Worm (Caenorhabditis elegans) whole organism, L4 larva: ENCODE measurements around the gene C25E10.16.

Experiments used
- D1046.2 ChIP-seq: fragments of 200-800 bp; sonication (Bioruptor generic); IDR thresholded peaks from 2 replicates; pipeline ENCODE4 v1.3.6; 2022; ENCODE audit warnings: missing genetic modification characterization, missing compliant biosample characterization
- F37D6.2 ChIP-seq: sonication (generic microtip); optimal IDR thresholded peaks from 2 replicates; lab custom pipeline; 2016; ENCODE audit warnings: mild to moderate bottlenecking, missing genetic modification characterization, missing compliant biosample characterization
- F44E2.7 ChIP-seq: fragments of 200-800 bp; sonication (Bioruptor generic); IDR thresholded peaks from 2 replicates; pipeline ENCODE4 v2.1.2; 2022; ENCODE audit warnings: missing genetic modification characterization, missing compliant biosample characterization
- ZK337.2 ChIP-seq: fragments of 200-800 bp; sonication (Bioruptor generic); IDR thresholded peaks from 2 replicates; pipeline ENCODE4 v1.3.6; 2022; ENCODE audit warnings: missing genetic modification reagents, missing genetic modification characterization, missing compliant biosample characterization
- aha-1 ChIP-seq: fragments of 150-350 bp; peaks from one replicate; lab custom pipeline; 2014; ENCODE audit warnings: missing biosample characterization, missing genetic modification characterization
- aly-2 ChIP-seq: sonication (generic microtip); optimal IDR thresholded peaks from 2 replicates; lab custom pipeline; 2018; ENCODE audit warnings: missing biosample characterization, missing genetic modification characterization
- ceh-20 ChIP-seq: fragments of 200-800 bp; sonication (Bioruptor generic); IDR thresholded peaks from 2 replicates; pipeline ENCODE4 v1.3.6; 2022; ENCODE audit warnings: missing genetic modification reagents, missing genetic modification characterization, missing compliant biosample characterization
- ceh-28 ChIP-seq: fragments of 150-350 bp; optimal IDR thresholded peaks from 2 replicates; lab custom pipeline; 2014; ENCODE audit warnings: missing biosample characterization, missing genetic modification reagents, missing genetic modification characterization
- ceh-32 ChIP-seq: sonication (generic microtip); optimal IDR thresholded peaks from 2 replicates; lab custom pipeline; 2016; ENCODE audit warnings: mild to moderate bottlenecking, missing genetic modification characterization, missing compliant biosample characterization; ENCODE audit not compliant: poor library complexity
- ceh-62 ChIP-seq: sonication (generic microtip); optimal IDR thresholded peaks from 2 replicates; lab custom pipeline; 2017; ENCODE audit warnings: missing biosample characterization, missing genetic modification characterization
- daf-12 ChIP-seq: fragments of 150-350 bp; optimal IDR thresholded peaks from 2 replicates; lab custom pipeline; 2014; ENCODE audit warnings: missing biosample characterization, missing genetic modification reagents, missing genetic modification characterization
- daf-16 ChIP-seq, 3 experiments: sonication (generic microtip); optimal IDR thresholded peaks; 2 replicates each; lab custom pipeline; 2016 to 2017; ENCODE audit warnings: missing genetic modification characterization in 3 of 3, missing genetic modification reagents in 3 of 3, mild to moderate bottlenecking in 2 of 3, missing compliant biosample characterization in 2 of 3, missing biosample characterization in 1 of 3, moderate library complexity in 1 of 3
- dmd-6 ChIP-seq: fragments of 200-800 bp; sonication (Bioruptor generic); IDR thresholded peaks from 2 replicates; pipeline ENCODE4 v1.3.6; 2022; ENCODE audit warnings: missing genetic modification reagents, missing genetic modification characterization, missing compliant biosample characterization
- duxl-1 ChIP-seq: sonication (generic microtip); optimal IDR thresholded peaks from 2 replicates; lab custom pipeline; 2016; ENCODE audit warnings: mild to moderate bottlenecking, missing genetic modification characterization, moderate library complexity, missing compliant biosample characterization; ENCODE audit not compliant: poor library complexity
- dve-1 ChIP-seq: sonication (generic microtip); optimal IDR thresholded peaks from 2 replicates; lab custom pipeline; 2017; ENCODE audit warnings: antibody characterized with exemption, mild to moderate bottlenecking, missing genetic modification characterization, missing compliant biosample characterization; ENCODE audit not compliant: insufficient read depth
- egl-27 ChIP-seq: sonication (generic microtip); optimal IDR thresholded peaks from 3 replicates; lab custom pipeline; 2017; ENCODE audit warnings: missing biosample characterization, missing genetic modification reagents, missing genetic modification characterization
- hmg-1.1 ChIP-seq: fragments of 200-800 bp; sonication (Bioruptor generic); IDR thresholded peaks from 2 replicates; pipeline ENCODE4 v1.3.6; 2022; ENCODE audit warnings: missing genetic modification reagents, missing genetic modification characterization, missing compliant biosample characterization
- lin-1 ChIP-seq: fragments of 200-800 bp; sonication (Bioruptor generic); IDR thresholded peaks from 2 replicates; pipeline ENCODE4 v1.3.6; 2022; ENCODE audit warnings: missing genetic modification reagents, missing genetic modification characterization, missing compliant biosample characterization
- lin-13 ChIP-seq: fragments of 150-350 bp; optimal IDR thresholded peaks from 2 replicates; lab custom pipeline; 2014; ENCODE audit warnings: missing biosample characterization, missing genetic modification reagents, missing genetic modification characterization
- lin-29 ChIP-seq: fragments of 200-800 bp; sonication (Bioruptor generic); IDR thresholded peaks from 2 replicates; pipeline ENCODE4 v1.3.6; 2022; ENCODE audit warnings: missing genetic modification reagents, missing genetic modification characterization, missing compliant biosample characterization
- lin-38 ChIP-seq: fragments of 200-800 bp; sonication (Bioruptor generic); IDR thresholded peaks from 2 replicates; pipeline ENCODE4 v1.3.6; 2022; ENCODE audit warnings: missing genetic modification reagents, missing genetic modification characterization, missing compliant biosample characterization
- lsy-2 ChIP-seq, 2 experiments: fragments of 150-350 bp in 1 of 2; sonication (generic microtip) in 1 of 2; optimal IDR thresholded peaks; 2 replicates each; lab custom pipeline; 2014 to 2017; ENCODE audit warnings: missing biosample characterization in 2 of 2, missing genetic modification characterization in 2 of 2
- madf-5 ChIP-seq, 2 experiments: fragments of 200-800 bp; sonication (Bioruptor generic); IDR thresholded peaks; 2 replicates each; pipeline ENCODE4 v1.3.6; 2022; ENCODE audit warnings: missing compliant biosample characterization in 2 of 2, missing genetic modification characterization in 2 of 2
- mdl-1 ChIP-seq, 2 experiments: fragments of 150-350 bp in 1 of 2; sonication (generic microtip) in 1 of 2; optimal IDR thresholded peaks; 2 replicates each; lab custom pipeline; 2014 to 2017; ENCODE audit warnings: missing biosample characterization in 2 of 2, missing genetic modification characterization in 2 of 2
- mdt-29 ChIP-seq: fragments of 200-800 bp; sonication (Bioruptor generic); IDR thresholded peaks from 2 replicates; pipeline ENCODE4 v1.3.6; 2022; ENCODE audit warnings: missing genetic modification reagents, missing genetic modification characterization, missing compliant biosample characterization
- mep-1 ChIP-seq: fragments of 150-350 bp; sonication (generic microtip); optimal IDR thresholded peaks from 3 replicates; lab custom pipeline; 2014; ENCODE audit warnings: missing biosample characterization, missing genetic modification characterization
- mxl-2 ChIP-seq: fragments of 200-800 bp; sonication (Bioruptor generic); conservative IDR thresholded peaks from 2 replicates; pipeline ENCODE4 v1.3.6; 2022; ENCODE audit warnings: missing genetic modification reagents, missing genetic modification characterization, missing compliant biosample characterization
- nhr-11 ChIP-seq: fragments of 150-350 bp; optimal IDR thresholded peaks from 2 replicates; lab custom pipeline; 2014; ENCODE audit warnings: missing biosample characterization, missing genetic modification characterization
- nhr-111 ChIP-seq: fragments of 200-800 bp; sonication (Bioruptor generic); optimal IDR thresholded peaks from 2 replicates; lab custom pipeline; 2018; ENCODE audit warnings: mild to moderate bottlenecking, missing genetic modification characterization, missing compliant biosample characterization
- nhr-237 ChIP-seq: sonication (generic microtip); optimal IDR thresholded peaks from 2 replicates; lab custom pipeline; 2017; ENCODE audit warnings: missing biosample characterization, missing genetic modification characterization
- nhr-25 ChIP-seq: sonication (generic microtip); optimal IDR thresholded peaks from 2 replicates; lab custom pipeline; 2017; ENCODE audit warnings: missing genetic modification characterization, mild to moderate bottlenecking, missing compliant biosample characterization, antibody characterized with exemption, moderate library complexity, borderline replicate concordance; ENCODE audit not compliant: insufficient read depth
- nhr-77 ChIP-seq: fragments of 150-350 bp; optimal IDR thresholded peaks from 2 replicates; lab custom pipeline; 2014; ENCODE audit warnings: missing biosample characterization, missing genetic modification characterization
- pqm-1 ChIP-seq: sonication (generic microtip); optimal IDR thresholded peaks from 2 replicates; lab custom pipeline; 2017; ENCODE audit warnings: missing biosample characterization, missing genetic modification characterization
- rbr-2 ChIP-seq: sonication (generic microtip); optimal IDR thresholded peaks from 2 replicates; lab custom pipeline; 2016; ENCODE audit warnings: missing genotype, missing genetic modification characterization, missing compliant biosample characterization
- saeg-2 ChIP-seq: fragments of 200-800 bp; sonication (Bioruptor generic); IDR thresholded peaks from 2 replicates; pipeline ENCODE4 v1.3.6; 2022; ENCODE audit warnings: missing genetic modification reagents, missing genetic modification characterization, missing compliant biosample characterization
- set-16 ChIP-seq: fragments of 200-800 bp; sonication (Bioruptor generic); IDR thresholded peaks from 2 replicates; pipeline ENCODE4 v1.3.6; 2022; ENCODE audit warnings: missing genetic modification reagents, missing genetic modification characterization, missing compliant biosample characterization
- snpc-4 ChIP-seq: fragments of 150-350 bp; optimal IDR thresholded peaks from 2 replicates; lab custom pipeline; 2014; ENCODE audit warnings: missing biosample characterization, missing genetic modification characterization
- tag-97 ChIP-seq: fragments of 200-800 bp; sonication (Bioruptor generic); IDR thresholded peaks from 2 replicates; pipeline ENCODE4 v1.3.6; 2022; ENCODE audit warnings: missing genetic modification characterization, missing compliant biosample characterization
- unc-62 ChIP-seq, 3 experiments: fragments of 150-350 bp in 1 of 3; sonication (generic microtip); optimal IDR thresholded peaks in 2 of 3; peaks in 1 of 3; 1 replicate in 1 of 3; 2 replicates in 2 of 3; lab custom pipeline; 2014 to 2017; ENCODE audit warnings: missing biosample characterization in 3 of 3, missing genetic modification characterization in 3 of 3, missing genetic modification reagents in 3 of 3, missing genotype in 1 of 3
- vab-7 ChIP-seq: fragments of 200-800 bp; sonication (Bioruptor generic); IDR thresholded peaks from 2 replicates; pipeline ENCODE4 v1.3.6; 2022; ENCODE audit warnings: missing genetic modification reagents, missing genetic modification characterization, missing compliant biosample characterization
- zag-1 ChIP-seq: fragments of 150-350 bp; optimal IDR thresholded peaks from 2 replicates; lab custom pipeline; 2014; ENCODE audit warnings: missing biosample characterization, missing genetic modification characterization
- zfp-2 ChIP-seq: sonication (generic microtip); optimal IDR thresholded peaks from 2 replicates; lab custom pipeline; 2016; ENCODE audit warnings: mild to moderate bottlenecking, missing genetic modification characterization, missing compliant biosample characterization

Gene C25E10.16

ce11 chrV:9095613-9096317, 36.4 kb upstream of the C25E10.16 start, which contains the start of gene F21C10.10 (continued):
- TF ChIP-seq snpc-4 (tag; lab: Kevin White, UChicago) (no peak), zag-1 (no peak), rbr-2 (tag; lab: Kevin White, UChicago) (peak; percentile 66), hmg-1.1 (GFP tag; lab: Robert Waterston, UW) (peak; percentile 63), vab-7 (no peak)

- TF ChIP-seq nhr-111 (GFP tag; lab: Kevin White, UChicago) (no peak), ZK337.2 (GFP tag; lab: Robert Waterston, UW) (no peak), mep-1 (tag; lab: Kevin White, UChicago) (no peak), duxl-1 (tag; lab: Kevin White, UChicago) (no peak), dve-1 (peak; percentile 39), tag-97 (GFP tag; lab: Robert Waterston, UW) (no peak), D1046.2 (GFP tag; lab: Robert Waterston, UW) (no peak), ceh-28 (tag; lab: Kevin White, UChicago) (no peak), unc-62 (GFP tag; optimal IDR thresholded peaks at IDR 0.05 in 1 of 2; lab: Kevin White, UChicago) (peak in 1 of 2 experiments; percentile 12), unc-62 (tag; optimal IDR thresholded peaks at IDR 0.05; lab: Kevin White, UChicago) (no peak), dmd-6 (GFP tag; lab: Robert Waterston, UW) (peak; percentile 15; the same call in 1 of the 2 replicates), ceh-32 (tag; lab: Kevin White, UChicago) (no peak), hmg-1.1 (GFP tag; lab: Robert Waterston, UW) (no peak), F37D6.2 (tag; lab: Kevin White, UChicago) (no peak), pqm-1 (tag; lab: Kevin White, UChicago) (no peak), ceh-20 (GFP tag; lab: Robert Waterston, UW) (no peak), set-16 (GFP tag; lab: Robert Waterston, UW) (no peak), daf-16 (GFP tag; optimal IDR thresholded peaks at IDR 0.05; lab: Kevin White, UChicago) (no peak), daf-16 (tag; optimal IDR thresholded peaks at IDR 0.05; lab: Kevin White, UChicago) (peak; percentile 50), snpc-4 (tag; lab: Kevin White, UChicago) (no peak), nhr-11 (tag; lab: Kevin White, UChicago) (no peak), F44E2.7 (GFP tag; lab: Robert Waterston, UW) (no peak), nhr-77 (tag; lab: Kevin White, UChicago) (peak; percentile 18), lin-38 (GFP tag; lab: Robert Waterston, UW) (no peak), daf-12 (tag; lab: Kevin White, UChicago) (no peak)
- TF ChIP-seq, all 104 proteins: peak for 5
Observed at ce11 chrV:9094976-9095375, 35.6 kb upstream of the C25E10.16 start.

- TF ChIP-seq nhr-25 (tag; lab: Kevin White, UChicago) (no peak), ceh-62 (tag; lab: Kevin White, UChicago) (no peak), nhr-237 (no peak), mdl-1 (tag; optimal IDR thresholded peaks at IDR 0.05; lab: Kevin White, UChicago) (peak in 1 of 2 experiments; percentile 83), egl-27 (tag; lab: Kevin White, UChicago) (no peak), aly-2 (tag; lab: Kevin White, UChicago) (no peak), F44E2.7 (GFP tag; lab: Robert Waterston, UW) (no peak), unc-62 (GFP tag; optimal IDR thresholded peaks at IDR 0.05 in 1 of 2; lab: Kevin White, UChicago) (peak in 1 of 2 experiments; percentile 64), unc-62 (tag; optimal IDR thresholded peaks at IDR 0.05; lab: Kevin White, UChicago) (no peak), zfp-2 (tag; lab: Kevin White, UChicago) (no peak), mep-1 (tag; lab: Kevin White, UChicago) (peak; percentile 54), saeg-2 (GFP tag; lab: Robert Waterston, UW) (no peak), nhr-77 (tag; lab: Kevin White, UChicago) (peak; percentile 24), D1046.2 (GFP tag; lab: Robert Waterston, UW) (no peak), dmd-6 (GFP tag; lab: Robert Waterston, UW) (peak; percentile 79), lsy-2 (tag; optimal IDR thresholded peaks at IDR 0.05; lab: Kevin White, UChicago) (peak; percentile 7 to 68), tag-97 (GFP tag; lab: Robert Waterston, UW) (no peak), lin-13 (GFP tag; lab: Kevin White, UChicago) (no peak), madf-5 (GFP tag; IDR thresholded peaks at IDR 0.05; lab: Robert Waterston, UW) (no peak), lin-29 (no peak), mdt-29 (GFP tag; lab: Robert Waterston, UW) (0 out of 2 replicates have a peak, but pooled peaks have one; percentile 53), aha-1 (tag; lab: Kevin White, UChicago) (peak; percentile 19), lin-1 (peak; percentile 52; the same call in 1 of the 2 replicates), mxl-2 (peak; percentile 54; the same call in 1 of the 2 replicates), pqm-1 (tag; lab: Kevin White, UChicago) (no peak)
Observed at ce11 chrV:9094060-9094628, 34.8 kb upstream of the C25E10.16 start.
